Fruit fly (Drosophila melanogaster) whole organism, embryonic: Measurements from ENCODE around the gene CG32369.
A peak's percentile ranks its signal among the peaks of the same experiment; 100 is the strongest.

Experiments
- Blimp-1 ChIP-seq: fragments of 200-800 bp; sonication (Bioruptor generic); optimal IDR thresholded peaks from 3 replicates; lab custom pipeline; 2018; ENCODE audit warnings: missing biosample characterization, missing genetic modification characterization, mild to moderate bottlenecking, moderate library complexity, missing genetic modification reagents
- C15 ChIP-seq: fragments of 200-800 bp; sonication (Bioruptor generic); IDR thresholded peaks from 3 replicates; pipeline ENCODE4 v1.3.6; 2022; ENCODE audit warnings: missing biosample characterization, missing genetic modification characterization
- CG10979 ChIP-seq: fragments of 200-800 bp; sonication (Bioruptor generic); optimal IDR thresholded peaks from 2 replicates; lab custom pipeline; 2018; ENCODE audit warnings: missing biosample characterization, mild to moderate bottlenecking, missing genetic modification characterization, moderate library complexity
- CG1233 ChIP-seq: fragments of 200-800 bp; sonication (Bioruptor generic); optimal IDR thresholded peaks from 4 replicates; lab custom pipeline; 2018; ENCODE audit warnings: missing biosample characterization, mild to moderate bottlenecking, missing genetic modification characterization
- CG12659 ChIP-seq: fragments of 200-800 bp; sonication (Bioruptor generic); optimal IDR thresholded peaks from 3 replicates; lab custom pipeline; 2017; ENCODE audit warnings: mild to moderate bottlenecking, missing biosample characterization, missing genetic modification reagents, missing genetic modification characterization
- CG12769 ChIP-seq: fragments of 200-800 bp; sonication (Bioruptor generic); optimal IDR thresholded peaks from 2 replicates; lab custom pipeline; 2019; ENCODE audit warnings: missing biosample characterization, mild to moderate bottlenecking, missing genetic modification characterization, moderate library complexity
- CG13624 ChIP-seq: fragments of 200-800 bp; sonication (Bioruptor generic); optimal IDR thresholded peaks from 2 replicates; lab custom pipeline; 2016; ENCODE audit warnings: missing biosample characterization, missing genetic modification characterization
- CG13894 ChIP-seq: fragments of 200-800 bp; sonication (Bioruptor generic); optimal IDR thresholded peaks from 3 replicates; lab custom pipeline; 2018; ENCODE audit warnings: missing biosample characterization, mild to moderate bottlenecking, missing genetic modification characterization, moderate library complexity
- CG15479 ChIP-seq: fragments of 200-800 bp; sonication (Bioruptor generic); optimal IDR thresholded peaks from 3 replicates; lab custom pipeline; 2019; ENCODE audit warnings: missing biosample characterization, mild to moderate bottlenecking, missing genetic modification characterization, moderate library complexity
- CG1647 ChIP-seq: fragments of 200-800 bp; sonication (Bioruptor generic); optimal IDR thresholded peaks from 3 replicates; lab custom pipeline; 2016; ENCODE audit warnings: missing biosample characterization, missing genetic modification characterization
- CG16815 ChIP-seq: fragments of 200-800 bp; sonication (Bioruptor generic); optimal IDR thresholded peaks from 3 replicates; lab custom pipeline; 2017; ENCODE audit warnings: missing biosample characterization, mild to moderate bottlenecking, missing genetic modification characterization
- CG17186 ChIP-seq: fragments of 200-800 bp; sonication (Bioruptor generic); optimal IDR thresholded peaks from 3 replicates; lab custom pipeline; 2017; ENCODE audit warnings: missing biosample characterization, missing genetic modification reagents, missing genetic modification characterization
- CG17829 ChIP-seq: fragments of 200-800 bp; optimal IDR thresholded peaks from 2 replicates; lab custom pipeline; 2019; ENCODE audit warnings: missing biosample characterization, mild to moderate bottlenecking, missing genetic modification characterization, moderate library complexity
- CG2120 ChIP-seq: fragments of 200-800 bp; sonication (Bioruptor generic); optimal IDR thresholded peaks from 3 replicates; lab custom pipeline; 2016; ENCODE audit warnings: missing biosample characterization, missing genetic modification characterization
- CG2678 ChIP-seq: fragments of 200-800 bp; sonication (Bioruptor generic); optimal IDR thresholded peaks from 3 replicates; lab custom pipeline; 2019; ENCODE audit warnings: missing biosample characterization, mild to moderate bottlenecking, missing genetic modification characterization, moderate library complexity
- CG2875 ChIP-seq: fragments of 200-800 bp; sonication (Bioruptor generic); optimal IDR thresholded peaks from 2 replicates; lab custom pipeline; 2017; ENCODE audit warnings: missing biosample characterization, mild to moderate bottlenecking, missing genetic modification characterization, missing genetic modification reagents
- CG3407 ChIP-seq: fragments of 200-800 bp; sonication (Bioruptor generic); optimal IDR thresholded peaks from 2 replicates; lab custom pipeline; 2018; ENCODE audit warnings: missing biosample characterization, mild to moderate bottlenecking, missing genetic modification characterization
- CG42726 ChIP-seq: fragments of 200-800 bp; sonication (Bioruptor generic); IDR thresholded peaks from 2 replicates; pipeline ENCODE4 v1.3.6; 2022; ENCODE audit warnings: missing biosample characterization, missing genetic modification characterization; ENCODE audit not compliant: partially characterized antibody
- CG4404 ChIP-seq: fragments of 200-800 bp; sonication (Bioruptor generic); IDR thresholded peaks from 2 replicates; pipeline ENCODE4 v1.3.6; 2022; ENCODE audit warnings: missing biosample characterization, missing genetic modification characterization
- CG6683 ChIP-seq: fragments of 200-800 bp; sonication (Bioruptor generic); optimal IDR thresholded peaks from 2 replicates; lab custom pipeline; 2017; ENCODE audit warnings: missing biosample characterization, mild to moderate bottlenecking, missing genetic modification characterization, missing genetic modification reagents
- CG6765 ChIP-seq: fragments of 200-800 bp; sonication (Bioruptor generic); optimal IDR thresholded peaks from 3 replicates; lab custom pipeline; 2017; ENCODE audit warnings: missing biosample characterization, mild to moderate bottlenecking, missing genetic modification characterization
- Camta ChIP-seq: fragments of 200-800 bp; sonication (Bioruptor generic); optimal IDR thresholded peaks from 2 replicates; lab custom pipeline; 2016; ENCODE audit warnings: missing biosample characterization, missing genetic modification characterization
- Dfd ChIP-seq, 2 experiments: fragments of >200 bp; optimal IDR thresholded peaks; 2 replicates each; lab custom pipeline; 2017; ENCODE audit warnings: missing biosample characterization in 2 of 2, missing genetic modification characterization in 2 of 2
- E2f1 ChIP-seq: fragments of 200-800 bp; sonication (Bioruptor generic); IDR thresholded peaks from 2 replicates; pipeline ENCODE4 v1.3.6; 2022; ENCODE audit warnings: missing biosample characterization, missing genetic modification characterization
- Hr39 ChIP-seq: fragments of >200 bp; optimal IDR thresholded peaks from 2 replicates; lab custom pipeline; 2017
- MTF-1 ChIP-seq: fragments of 200-800 bp; sonication (Bioruptor generic); optimal IDR thresholded peaks from 2 replicates; lab custom pipeline; 2018; ENCODE audit warnings: missing biosample characterization, mild to moderate bottlenecking, missing genetic modification characterization, borderline replicate concordance
- Mes4 ChIP-seq: fragments of 200-800 bp; sonication (Bioruptor generic); optimal IDR thresholded peaks from 2 replicates; lab custom pipeline; 2016; ENCODE audit warnings: missing biosample characterization, missing genetic modification characterization
- NC2β ChIP-seq: fragments of 200-800 bp; sonication (Bioruptor generic); optimal IDR thresholded peaks from 2 replicates; lab custom pipeline; 2016; ENCODE audit warnings: missing biosample characterization, missing genetic modification characterization
- Rfx ChIP-seq: fragments of 200-800 bp; sonication (Bioruptor generic); IDR thresholded peaks from 2 replicates; pipeline ENCODE4 v1.3.6; 2022; ENCODE audit warnings: missing biosample characterization, missing genetic modification characterization
- Sox102F ChIP-seq: fragments of 200-800 bp; sonication (Bioruptor generic); optimal IDR thresholded peaks from 2 replicates; lab custom pipeline; 2018; ENCODE audit warnings: missing biosample characterization, mild to moderate bottlenecking, missing genetic modification characterization, moderate library complexity
- Sry-δ ChIP-seq: fragments of 200-800 bp; sonication (Bioruptor generic); optimal IDR thresholded peaks from 2 replicates; lab custom pipeline; 2016; ENCODE audit warnings: missing biosample characterization, missing genetic modification characterization
- Usf ChIP-seq: fragments of 200-800 bp; sonication (Bioruptor generic); optimal IDR thresholded peaks from 2 replicates; lab custom pipeline; 2017; ENCODE audit warnings: missing genotype, missing biosample characterization, missing genetic modification characterization
- amos ChIP-seq: fragments of 200-800 bp; sonication (Bioruptor generic); IDR thresholded peaks from 2 replicates; pipeline ENCODE4 v1.3.6; 2022; ENCODE audit warnings: missing biosample characterization, missing genetic modification characterization; ENCODE audit not compliant: partially characterized antibody
- bsh ChIP-seq, 2 experiments: fragments of 200-800 bp; sonication (Bioruptor generic); optimal IDR thresholded peaks; 2 replicates each; lab custom pipeline; 2017 to 2018; ENCODE audit warnings: mild to moderate bottlenecking in 2 of 2, missing biosample characterization in 2 of 2, missing genetic modification characterization in 2 of 2, moderate library complexity in 1 of 2
- dysf ChIP-seq: fragments of 200-800 bp; sonication (Bioruptor generic); IDR thresholded peaks from 3 replicates; pipeline ENCODE4 v1.3.6; 2022; ENCODE audit warnings: missing biosample characterization, missing genetic modification characterization
- esg ChIP-seq: fragments of 200-800 bp; sonication (Bioruptor generic); conservative IDR thresholded peaks from 2 replicates; pipeline ENCODE4 v1.3.6; 2022; ENCODE audit warnings: missing biosample characterization, missing genetic modification characterization
- grn ChIP-seq: fragments of 200-800 bp; sonication (Bioruptor generic); optimal IDR thresholded peaks from 3 replicates; lab custom pipeline; 2017; ENCODE audit warnings: missing biosample characterization, missing genetic modification characterization
- h ChIP-seq: fragments of >200 bp; optimal IDR thresholded peaks from 2 replicates; lab custom pipeline; 2017
- insv ChIP-seq, 2 experiments: fragments of 200-800 bp; sonication (Bioruptor generic); optimal IDR thresholded peaks; 3 replicates each; lab custom pipeline; 2016 to 2018; ENCODE audit warnings: missing biosample characterization in 2 of 2, missing genetic modification characterization in 2 of 2
- odd ChIP-seq: fragments of 200-800 bp; sonication (Bioruptor generic); optimal IDR thresholded peaks from 2 replicates; lab custom pipeline; 2017; ENCODE audit warnings: missing biosample characterization, mild to moderate bottlenecking, missing genetic modification characterization
- otp ChIP-seq: fragments of 200-800 bp; sonication (Bioruptor generic); IDR thresholded peaks from 3 replicates; pipeline ENCODE4, ENCODE4 v1.3.6; 2022; ENCODE audit warnings: missing biosample characterization, missing genetic modification characterization
- peb ChIP-seq: fragments of 200-800 bp; sonication (Bioruptor generic); IDR thresholded peaks from 2 replicates; pipeline ENCODE4 v1.3.6; 2022; ENCODE audit warnings: missing biosample characterization, missing genetic modification characterization
- pfk ChIP-seq: fragments of 200-800 bp; sonication (Bioruptor generic); optimal IDR thresholded peaks from 2 replicates; lab custom pipeline; 2018; ENCODE audit warnings: missing biosample characterization, mild to moderate bottlenecking, missing genetic modification characterization, moderate library complexity
- schlank ChIP-seq: fragments of 200-800 bp; sonication (Bioruptor generic); optimal IDR thresholded peaks from 2 replicates; lab custom pipeline; 2018; ENCODE audit warnings: missing biosample characterization, mild to moderate bottlenecking, missing genetic modification characterization
- sob ChIP-seq: fragments of 200-800 bp; sonication (Bioruptor generic); IDR thresholded peaks from 2 replicates; pipeline ENCODE4 v1.3.6; 2022; ENCODE audit warnings: missing biosample characterization, missing genetic modification characterization
- ttk ChIP-seq: fragments of 200-800 bp; sonication (Bioruptor generic); IDR thresholded peaks from 2 replicates; pipeline ENCODE4 v2.1.2; 2022; ENCODE audit warnings: missing biosample characterization, missing genetic modification characterization
- vnd ChIP-seq: fragments of 200-800 bp; sonication (Bioruptor generic); IDR thresholded peaks from 3 replicates; pipeline ENCODE4 v1.3.6; 2022; ENCODE audit warnings: missing biosample characterization, missing genetic modification characterization; ENCODE audit not compliant: partially characterized antibody
- yki ChIP-seq: fragments of >200 bp; optimal IDR thresholded peaks from 3 replicates; lab custom pipeline; 2018
- zen ChIP-seq: fragments of 200-800 bp; sonication (Bioruptor generic); optimal IDR thresholded peaks from 3 replicates; lab custom pipeline; 2018; ENCODE audit warnings: missing biosample characterization, mild to moderate bottlenecking, missing genetic modification characterization, moderate library complexity

The CG32369 gene

dm6 chr3L:7855778-7856625 is 46.4 kb upstream of the CG32369 start (continued):
- TF ChIP-seq pfk = no peak
- no peak for TF ChIP-seq CG15479 (GFP tag; lab: Kevin White, UChicago)
- no peak for TF ChIP-seq Hr39 (lab: Kevin White, UChicago)
- peak; percentile 38 for TF ChIP-seq CG12769 (tag; lab: Kevin White, UChicago)
- no peak for TF ChIP-seq CG2875 (GFP tag; lab: Kevin White, UChicago)
- TF ChIP-seq odd = peak; percentile 84
- no peak for TF ChIP-seq MTF-1 (GFP tag; lab: Kevin White, UChicago)
- peak; percentile 77 for TF ChIP-seq Rfx (GFP tag; lab: Robert Waterston, UW)
- no peak for TF ChIP-seq amos (GFP tag; lab: Robert Waterston, UW)
- TF ChIP-seq zen = peak; percentile 50
- peak in 1 of 2 experiments; percentile 10 for TF ChIP-seq insv (GFP tag; optimal IDR thresholded peaks at IDR 0.05; lab: Kevin White, UChicago)
- TF ChIP-seq CG17829 = peak; percentile 48
- TF ChIP-seq h (lab: Kevin White, UChicago) = no peak
- peak; percentile 86 for TF ChIP-seq CG6765 (GFP tag; lab: Kevin White, UChicago)
- peak; percentile 83 for TF ChIP-seq esg (GFP tag; lab: Robert Waterston, UW)
- TF ChIP-seq yki (lab: Kevin White, UChicago) = no peak
- TF ChIP-seq CG42726 (GFP tag; lab: Robert Waterston, UW) = no peak
- TF ChIP-seq peb (GFP tag; lab: Robert Waterston, UW) = no peak
- TF ChIP-seq CG2678 (tag; lab: Kevin White, UChicago) = peak; percentile 93
- peak; percentile 3 for TF ChIP-seq CG13624
- peak; percentile 80 for TF ChIP-seq CG6683 (GFP tag; lab: Kevin White, UChicago)
- no peak for TF ChIP-seq Sry-δ (GFP tag; lab: Kevin White, UChicago)
- TF ChIP-seq Camta (GFP tag; lab: Kevin White, UChicago) = no peak
- peak; percentile 44 for TF ChIP-seq CG4404 (GFP tag; lab: Robert Waterston, UW)
- peak; percentile 82 for TF ChIP-seq CG2120
- TF ChIP-seq vnd (GFP tag; lab: Robert Waterston, UW) = no peak
- TF ChIP-seq dysf = peak; percentile 89
- no peak for TF ChIP-seq CG17186 (GFP tag; lab: Kevin White, UChicago)
- peak; percentile 47 for TF ChIP-seq CG3407
- no peak for TF ChIP-seq Dfd (GFP tag; optimal IDR thresholded peaks at IDR 0.05; lab: Kevin White, UChicago)
- peak; percentile 95 for TF ChIP-seq CG12659 (GFP tag; lab: Kevin White, UChicago)
- TF ChIP-seq bsh (GFP tag; optimal IDR thresholded peaks at IDR 0.05; lab: Kevin White, UChicago) = peak in 1 of 2 experiments; percentile 81
- TF ChIP-seq schlank (tag; lab: Kevin White, UChicago) = no peak
- no peak for TF ChIP-seq NC2β (GFP tag; lab: Kevin White, UChicago)
- peak; percentile 82 for TF ChIP-seq CG10979 (tag; lab: Kevin White, UChicago)
- TF ChIP-seq ttk = no peak; the same call in 1 of the 2 replicates
- TF ChIP-seq Mes4 (GFP tag; lab: Kevin White, UChicago) = no peak
- no peak for TF ChIP-seq CG1647 (GFP tag; lab: Kevin White, UChicago)
- TF ChIP-seq E2f1 (GFP tag; lab: Robert Waterston, UW) = peak; percentile 71
- TF ChIP-seq sob (GFP tag; lab: Robert Waterston, UW) = 0 out of 2 replicates have a peak, but pooled peaks have one; percentile 28
- TF ChIP-seq CG1233 (GFP tag; lab: Kevin White, UChicago) = peak; percentile 46
- no peak for TF ChIP-seq otp (GFP tag; lab: Robert Waterston, UW)
- TF ChIP-seq grn (GFP tag; lab: Kevin White, UChicago) = peak; percentile 90
- peak; percentile 64; the same call in 1 of the 3 replicates for TF ChIP-seq C15 (GFP tag; lab: Robert Waterston, UW)
- TF ChIP-seq CG16815 = peak; percentile 79
- peak; percentile 56 for TF ChIP-seq CG13894 (tag; lab: Kevin White, UChicago)
- TF ChIP-seq Sox102F = peak; percentile 92
- TF ChIP-seq Blimp-1 = peak; percentile 81
- TF ChIP-seq Usf = peak; percentile 76
